Fruit fly (Drosophila melanogaster): Measurements from ENCODE around the gene CG13310.

The CG13310 gene

dm6 chr3L:8813484-8813883, 13.2 kb upstream of the CG13310 start (continued):
- no peak for TF ChIP-seq Max (GFP tag; optimal IDR thresholded peaks at IDR 0.05)
- peak; percentile 74 for TF ChIP-seq CG32532 (GFP tag; IDR thresholded peaks at IDR 0.05)
- no peak for TF ChIP-seq pb (GFP tag; optimal IDR thresholded peaks at IDR 0.05)
- TF ChIP-seq CG30403 (GFP tag; optimal IDR thresholded peaks at IDR 0.05): peak; percentile 25
- no peak for TF ChIP-seq gro (GFP tag; optimal IDR thresholded peaks at IDR 0.05)
- TF ChIP-seq CG15514 (GFP tag; optimal IDR thresholded peaks at IDR 0.05): no peak
- no peak for TF ChIP-seq pita (GFP tag; optimal IDR thresholded peaks at IDR 0.05)
- TF ChIP-seq ewg (GFP tag; optimal IDR thresholded peaks at IDR 0.05): no peak
- TF ChIP-seq CG8924 (tag; optimal IDR thresholded peaks at IDR 0.05): no peak
- TF ChIP-seq Kr (GFP tag; optimal IDR thresholded peaks at IDR 0.05): no peak
- peak; percentile 71 for TF ChIP-seq tgo (GFP tag; IDR thresholded peaks at IDR 0.05)
- TF ChIP-seq MESR4 (GFP tag; optimal IDR thresholded peaks at IDR 0.05): no peak
- no peak for TF ChIP-seq Hsf (GFP tag; optimal IDR thresholded peaks at IDR 0.05)
- TF ChIP-seq sug (tag; optimal IDR thresholded peaks at IDR 0.05): no peak
- peak; percentile 59 for TF ChIP-seq CG2678 (tag; optimal IDR thresholded peaks at IDR 0.05)
- TF ChIP-seq lbe (GFP tag; optimal IDR thresholded peaks at IDR 0.05): no peak
- no peak for TF ChIP-seq hb (GFP tag; IDR thresholded peaks at IDR 0.05; ENCODE audit: partially characterized antibody)
- no peak for TF ChIP-seq CG2712 (tag; optimal IDR thresholded peaks at IDR 0.05)
- no peak for TF ChIP-seq jigr1 (GFP tag; IDR thresholded peaks at IDR 0.05)
- TF ChIP-seq CG11560 (tag; IDR thresholded peaks at IDR 0.05): 0 out of 3 replicates have a peak, but pooled peaks have one; percentile 35
- no peak for TF ChIP-seq CG10274 (GFP tag; optimal IDR thresholded peaks at IDR 0.05)
- 0 out of 3 replicates have a peak, but pooled peaks have one; percentile 51 for TF ChIP-seq CG2199 (GFP tag; IDR thresholded peaks at IDR 0.05)
- peak; percentile 65; the same call in 2 of the 3 replicates for TF ChIP-seq ase (GFP tag; IDR thresholded peaks at IDR 0.05)
- no peak for TF ChIP-seq CG6683 (GFP tag; optimal IDR thresholded peaks at IDR 0.05)
- TF ChIP-seq Mrtf (GFP tag; IDR thresholded peaks at IDR 0.05): peak; percentile 54; the same call in 1 of the 3 replicates
- no peak for TF ChIP-seq CG10462 (GFP tag; optimal IDR thresholded peaks at IDR 0.05)
- TF ChIP-seq CG9817 (tag; optimal IDR thresholded peaks at IDR 0.05): no peak
- TF ChIP-seq CG9797 (GFP tag; optimal IDR thresholded peaks at IDR 0.05): no peak
- no peak for TF ChIP-seq Hr78 (GFP tag; optimal IDR thresholded peaks at IDR 0.05)
- no peak for TF ChIP-seq CG17186 (GFP tag; optimal IDR thresholded peaks at IDR 0.05)
- no peak for TF ChIP-seq Atf-2 (GFP tag; optimal IDR thresholded peaks at IDR 0.05)
- no peak for TF ChIP-seq CG10267 (tag; optimal IDR thresholded peaks at IDR 0.05)
- no peak for TF ChIP-seq CG16813 (GFP tag; IDR thresholded peaks at IDR 0.05; ENCODE audit: partially characterized antibody)
- no peak for TF ChIP-seq CG10959 (GFP tag; IDR thresholded peaks at IDR 0.05)
- TF ChIP-seq fd3F (GFP tag; optimal IDR thresholded peaks at IDR 0.05): no peak
- no peak for TF ChIP-seq HmgD (GFP tag; optimal IDR thresholded peaks at IDR 0.05)
- no peak for TF ChIP-seq gcm2 (GFP tag; optimal IDR thresholded peaks at IDR 0.05)
- no peak for TF ChIP-seq Poxn (GFP tag; IDR thresholded peaks at IDR 0.05)
- no peak for TF ChIP-seq Bdp1 (GFP tag; optimal IDR thresholded peaks at IDR 0.05)
- TF ChIP-seq Hr3 (GFP tag; optimal IDR thresholded peaks at IDR 0.05): no peak
- peak; percentile 36 for TF ChIP-seq CG4820 (GFP tag; optimal IDR thresholded peaks at IDR 0.05)
- no peak for TF ChIP-seq CG33213 (GFP tag; optimal IDR thresholded peaks at IDR 0.05)
- no peak for TF ChIP-seq mam (GFP tag; optimal IDR thresholded peaks at IDR 0.05)
- no peak for TF ChIP-seq Sry-β (GFP tag; optimal IDR thresholded peaks at IDR 0.05)
- TF ChIP-seq CG17361 (GFP tag; IDR thresholded peaks at IDR 0.05): no peak
- TF ChIP-seq CG12155 (GFP tag; optimal IDR thresholded peaks at IDR 0.05): no peak
- TF ChIP-seq caup (GFP tag; optimal IDR thresholded peaks at IDR 0.05; ENCODE audit: severe bottlenecking): no peak
- no peak for TF ChIP-seq sqz (GFP tag; optimal IDR thresholded peaks at IDR 0.05)
- TF ChIP-seq CG14014 (GFP tag; IDR thresholded peaks at IDR 0.05): 0 out of 2 replicates have a peak, but pooled peaks have one; percentile 24
- no peak for TF ChIP-seq CG12236 (GFP tag; optimal IDR thresholded peaks at IDR 0.05)
- TF ChIP-seq NFAT (GFP tag; IDR thresholded peaks at IDR 0.05): no peak

Measured in whole organism, embryonic.